Worm (Caenorhabditis elegans) whole organism, L2 larva: ENCODE results near the gene tsp-20.

ENCODE experiments used
- R02D3.7 ChIP-seq: fragments of 150-350 bp; optimal IDR thresholded peaks from 2 replicates; lab custom pipeline; 2014; ENCODE audit warnings: missing biosample characterization, missing genetic modification characterization
- aly-2 ChIP-seq: fragments of 150-350 bp; optimal IDR thresholded peaks from 2 replicates; lab custom pipeline; 2014; ENCODE audit warnings: missing biosample characterization, missing genetic modification characterization
- ama-1 ChIP-seq: fragments of 150-350 bp; optimal IDR thresholded peaks from 2 replicates; lab custom pipeline; 2018; ENCODE audit warnings: inconsistent platforms
- blmp-1 ChIP-seq: sonication (generic microtip); optimal IDR thresholded peaks from 2 replicates; lab custom pipeline; 2017; ENCODE audit warnings: missing genetic modification characterization, mild to moderate bottlenecking, missing compliant biosample characterization, antibody characterized with exemption, moderate library complexity; ENCODE audit not compliant: insufficient read depth
- ceh-82 ChIP-seq: fragments of 150-350 bp; optimal IDR thresholded peaks from 2 replicates; lab custom pipeline; 2014; ENCODE audit warnings: missing biosample characterization, missing genetic modification characterization
- lin-39 ChIP-seq: fragments of 150-350 bp; optimal IDR thresholded peaks from 2 replicates; lab custom pipeline; 2014; ENCODE audit warnings: missing biosample characterization, missing genetic modification reagents, missing genetic modification characterization
- lsy-2 ChIP-seq, 2 experiments: fragments of 150-350 bp in 1 of 2; sonication (generic microtip) in 1 of 2; optimal IDR thresholded peaks; 2 replicates each; lab custom pipeline; 2014 to 2017; ENCODE audit warnings: missing biosample characterization in 2 of 2, missing genetic modification characterization in 2 of 2
- mdl-1 ChIP-seq, 2 experiments: fragments of 150-350 bp in 1 of 2; sonication (generic microtip) in 1 of 2; optimal IDR thresholded peaks; 2 replicates each; lab custom pipeline; 2017; ENCODE audit warnings: missing biosample characterization in 2 of 2, missing genetic modification characterization in 2 of 2
- nhr-11 ChIP-seq: fragments of 150-350 bp; optimal IDR thresholded peaks from 2 replicates; lab custom pipeline; 2014; ENCODE audit warnings: missing biosample characterization, missing genetic modification characterization
- nhr-12 ChIP-seq: fragments of 150-350 bp; optimal IDR thresholded peaks from 2 replicates; lab custom pipeline; 2014; ENCODE audit warnings: missing biosample characterization, missing genetic modification characterization
- nhr-237 ChIP-seq: fragments of 150-350 bp; optimal IDR thresholded peaks from 2 replicates; lab custom pipeline; 2014; ENCODE audit warnings: missing biosample characterization, missing genetic modification characterization
- sma-9 ChIP-seq, 2 experiments: fragments of 150-350 bp in 1 of 2; sonication (generic microtip) in 1 of 2; optimal IDR thresholded peaks; 2 replicates each; lab custom pipeline; 2014 to 2016; ENCODE audit warnings: missing genetic modification characterization in 2 of 2, mild to moderate bottlenecking in 1 of 2, missing biosample characterization in 1 of 2, missing compliant biosample characterization in 1 of 2, missing genetic modification reagents in 1 of 2, moderate library complexity in 1 of 2
- zag-1 ChIP-seq: fragments of 150-350 bp; optimal IDR thresholded peaks from 2 replicates; lab custom pipeline; 2014; ENCODE audit warnings: missing biosample characterization, missing genetic modification characterization
- ztf-11 ChIP-seq: sonication (generic microtip); optimal IDR thresholded peaks from 2 replicates; lab custom pipeline; 2017; ENCODE audit warnings: missing biosample characterization, missing genetic modification characterization

- TF ChIP-seq nhr-11 (no peak), blmp-1 (tag; lab: Kevin White, UChicago) (no peak), mdl-1 (tag; optimal IDR thresholded peaks at IDR 0.05; lab: Kevin White, UChicago) (no peak), nhr-12 (no peak), ceh-82 (tag; lab: Kevin White, UChicago) (no peak), nhr-237 (tag; lab: Kevin White, UChicago) (no peak), lin-39 (tag; lab: Kevin White, UChicago) (no peak), ama-1 (lab: Kevin White, UChicago) (no peak), R02D3.7 (no peak), aly-2 (no peak), ztf-11 (tag; lab: Kevin White, UChicago) (no peak), zag-1 (tag; lab: Kevin White, UChicago) (no peak), sma-9 (GFP tag; optimal IDR thresholded peaks at IDR 0.05; lab: Kevin White, UChicago) (no peak), sma-9 (tag; optimal IDR thresholded peaks at IDR 0.05; lab: Kevin White, UChicago) (no peak), lsy-2 (tag; optimal IDR thresholded peaks at IDR 0.05; lab: Kevin White, UChicago) (no peak)
Observed at ce11 chrX:12038728-12039127, 4.9 kb upstream of the tsp-20 start.
